Worm (Caenorhabditis elegans) whole organism, midembryonic: ENCODE measurements around the gene seu-1.

Experiments
- cog-1 ChIP-seq: sonication (generic microtip); optimal IDR thresholded peaks from 2 replicates; lab custom pipeline; 2016; ENCODE audit warnings: missing genetic modification characterization, missing compliant biosample characterization
- flt-1 ChIP-seq: fragments of 200-800 bp; sonication (Bioruptor generic); IDR thresholded peaks from 2 replicates; pipeline ENCODE4 v1.3.6; 2022; ENCODE audit warnings: missing genetic modification characterization, missing compliant biosample characterization
- klf-2 ChIP-seq: fragments of 200-800 bp; sonication (Bioruptor generic); conservative IDR thresholded peaks from 2 replicates; pipeline ENCODE4 v1.3.6; 2022; ENCODE audit warnings: missing genetic modification reagents, missing genetic modification characterization, missing compliant biosample characterization
- med-1 ChIP-seq: sonication (generic microtip); optimal IDR thresholded peaks from 2 replicates; lab custom pipeline; 2017; ENCODE audit warnings: missing genetic modification characterization, mild to moderate bottlenecking, missing compliant biosample characterization, antibody characterized with exemption, missing genetic modification reagents; ENCODE audit not compliant: insufficient read depth
- ref-1 ChIP-seq: fragments of 200-800 bp; sonication (Bioruptor generic); conservative IDR thresholded peaks from 2 replicates; pipeline ENCODE4 v1.3.6; 2022; ENCODE audit warnings: missing genetic modification reagents, missing genetic modification characterization, missing compliant biosample characterization
- tab-1 ChIP-seq: fragments of 200-800 bp; sonication (Bioruptor generic); IDR thresholded peaks from 2 replicates; pipeline ENCODE4 v1.3.6; 2022; ENCODE audit warnings: missing genetic modification characterization, missing compliant biosample characterization
- ztf-29 ChIP-seq: fragments of 200-800 bp; sonication (Bioruptor generic); IDR thresholded peaks from 2 replicates; pipeline ENCODE4 v1.3.6; 2022; ENCODE audit warnings: missing genetic modification reagents, missing genetic modification characterization, missing compliant biosample characterization

DNA sequence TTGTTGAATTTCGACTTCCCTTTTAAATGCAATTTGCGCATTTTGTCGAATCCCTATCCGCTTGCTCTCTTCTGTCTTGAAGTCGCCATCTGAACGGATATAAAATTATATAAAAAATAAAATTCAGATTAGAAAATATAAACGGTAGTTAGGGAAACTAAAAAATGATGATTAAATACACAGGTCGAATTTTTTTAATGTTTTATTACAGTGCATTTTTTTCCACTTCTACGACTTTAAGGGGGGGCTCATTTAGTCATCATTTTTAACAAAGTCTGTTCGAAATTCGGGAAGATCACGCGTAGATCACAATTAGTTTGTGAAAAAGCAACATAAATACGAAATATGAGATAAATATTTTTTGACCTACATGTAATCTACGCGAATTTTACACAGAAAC, 13.4 kb downstream of the seu-1 start, which contains the start of gene Y73B6BL.14:
- TF ChIP-seq cog-1 (tag; lab: Kevin White, UChicago) (no peak), klf-2 (GFP tag; lab: Robert Waterston, UW) (no peak), flt-1 (GFP tag; lab: Robert Waterston, UW) (no peak), ref-1 (GFP tag; lab: Robert Waterston, UW) (no peak), med-1 (GFP tag; lab: Kevin White, UChicago) (no peak), tab-1 (GFP tag; lab: Robert Waterston, UW) (no peak), ztf-29 (GFP tag; lab: Robert Waterston, UW) (no peak)
